Worm (Caenorhabditis elegans) whole organism, late embryonic: ENCODE measurements around the gene C16C4.1.

Experiments used
- F13H6.1 ChIP-seq: sonication (generic microtip); optimal IDR thresholded peaks from 2 replicates; lab custom pipeline; 2016; ENCODE audit warnings: missing genetic modification characterization, missing compliant biosample characterization
- hlh-30 ChIP-seq: sonication (generic microtip); optimal IDR thresholded peaks from 2 replicates; lab custom pipeline; 2017; ENCODE audit warnings: antibody characterized with exemption, missing genetic modification characterization, missing compliant biosample characterization; ENCODE audit not compliant: insufficient read depth
- nhr-11 ChIP-seq: fragments of 150-350 bp; optimal IDR thresholded peaks from 2 replicates; lab custom pipeline; 2014; ENCODE audit warnings: missing biosample characterization, missing genetic modification characterization
- unc-55 ChIP-seq: sonication (generic microtip); optimal IDR thresholded peaks from 2 replicates; lab custom pipeline; 2017; ENCODE audit warnings: missing biosample characterization, missing genetic modification reagents, missing genetic modification characterization

DNA sequence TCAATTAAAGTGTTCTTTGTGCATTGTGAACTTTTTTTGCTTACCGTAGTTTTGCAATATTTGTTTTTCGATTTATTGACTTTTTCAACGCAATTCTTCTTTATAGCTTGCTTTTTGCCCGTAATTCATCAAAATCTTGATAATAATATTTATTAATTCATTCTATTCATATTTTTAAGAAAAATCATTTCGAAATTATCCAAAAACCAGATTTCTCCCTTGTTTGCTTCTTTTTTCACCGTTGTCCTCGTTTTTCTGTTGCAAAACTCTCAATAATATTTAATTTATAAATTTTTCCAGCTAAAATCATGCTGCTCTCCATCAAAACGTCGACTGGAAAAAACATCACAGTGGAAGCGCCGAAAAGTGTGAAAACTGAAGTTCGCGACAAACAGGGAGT, 30.4 kb downstream of the C16C4.1 start, which contains the start of gene F52C6.3:
- TF ChIP-seq hlh-30 (tag; lab: Kevin White, UChicago) (no peak), unc-55 (no peak), nhr-11 (no peak), F13H6.1 (tag; lab: Kevin White, UChicago) (no peak)
